Worm (Caenorhabditis elegans): Measurements from ENCODE around the gene rps-28.

ce11 chrIV:1628281-1628680, 31.2 kb upstream of the rps-28 start:
- no peak for TF ChIP-seq him-1 (tag; optimal IDR thresholded peaks at IDR 0.05)
- TF ChIP-seq dao-5 (tag; optimal IDR thresholded peaks at IDR 0.05) = no peak

All from whole organism, L4/young adult.